Worm (Caenorhabditis elegans) whole organism, L1 larva: Measurements from ENCODE around the gene K02D10.8.

Experiments used
- C16A3.4 ChIP-seq: fragments of 150-350 bp; optimal IDR thresholded peaks from 2 replicates; lab custom pipeline; 2014; ENCODE audit warnings: missing biosample characterization, missing genetic modification characterization
- C34B4.2 ChIP-seq: sonication (generic microtip); optimal IDR thresholded peaks from 2 replicates; lab custom pipeline; 2017; ENCODE audit warnings: mild to moderate bottlenecking, missing genetic modification characterization, missing compliant biosample characterization
- F16B12.6 ChIP-seq: fragments of 150-350 bp; optimal IDR thresholded peaks from 2 replicates; lab custom pipeline; 2014; ENCODE audit warnings: missing biosample characterization, missing genetic modification characterization
- aha-1 ChIP-seq: fragments of 150-350 bp; optimal IDR thresholded peaks from 2 replicates; lab custom pipeline; 2014; ENCODE audit warnings: missing biosample characterization, missing genetic modification characterization
- aly-2 ChIP-seq: fragments of 150-350 bp; optimal IDR thresholded peaks from 2 replicates; lab custom pipeline; 2014; ENCODE audit warnings: missing biosample characterization, missing genetic modification characterization
- blmp-1 ChIP-seq: fragments of 150-350 bp; optimal IDR thresholded peaks from 2 replicates; lab custom pipeline; 2014; ENCODE audit warnings: missing biosample characterization, missing genetic modification characterization
- ceh-8 ChIP-seq: fragments of 200-800 bp; sonication (Bioruptor generic); optimal IDR thresholded peaks from 2 replicates; lab custom pipeline; 2018; ENCODE audit warnings: mild to moderate bottlenecking, missing genetic modification characterization, moderate library complexity, missing compliant biosample characterization
- ceh-82 ChIP-seq, 3 experiments: fragments of 150-350 bp in 1 of 3; sonication (generic microtip) in 2 of 3; optimal IDR thresholded peaks; 2 replicates each; lab custom pipeline; 2014 to 2017; ENCODE audit warnings: missing biosample characterization in 3 of 3, missing genetic modification characterization in 3 of 3
- ceh-88 ChIP-seq: fragments of 200-800 bp; sonication (Bioruptor generic); IDR thresholded peaks from 2 replicates; pipeline ENCODE4 v1.3.6; 2022; ENCODE audit warnings: missing genetic modification characterization, missing compliant biosample characterization
- ceh-90 ChIP-seq: sonication (generic microtip); optimal IDR thresholded peaks from 2 replicates; lab custom pipeline; 2016; ENCODE audit warnings: missing genetic modification characterization, missing compliant biosample characterization
- dpl-1 ChIP-seq, 3 experiments: fragments of 150-350 bp in 2 of 3; sonication (generic microtip) in 1 of 3; optimal IDR thresholded peaks; 2 replicates each; lab custom pipeline; 2014 to 2017; ENCODE audit warnings: missing biosample characterization in 3 of 3, missing genetic modification characterization in 3 of 3, missing genetic modification reagents in 3 of 3
- dsc-1 ChIP-seq: sonication (generic microtip); optimal IDR thresholded peaks from 2 replicates; lab custom pipeline; 2016; ENCODE audit warnings: mild to moderate bottlenecking, missing genetic modification characterization, missing compliant biosample characterization
- efl-1 ChIP-seq, 4 experiments: fragments of 150-350 bp; optimal IDR thresholded peaks in 3 of 4; peaks in 1 of 4; 1 replicate in 1 of 4; 2 replicates in 3 of 4; lab custom pipeline; 2014; ENCODE audit warnings: missing biosample characterization in 2 of 4, missing genetic modification characterization in 2 of 4, missing genetic modification reagents in 2 of 4
- efl-3 ChIP-seq: fragments of 200-800 bp; sonication (Bioruptor generic); optimal IDR thresholded peaks from 2 replicates; lab custom pipeline; 2018; ENCODE audit warnings: mild to moderate bottlenecking, missing genetic modification characterization, missing compliant biosample characterization
- elt-3 ChIP-seq, 6 experiments: fragments of 150-350 bp in 1 of 6; sonication (generic microtip); optimal IDR thresholded peaks; 2 replicates each; lab custom pipeline; 2017 to 2018; ENCODE audit warnings: missing biosample characterization in 6 of 6, missing genetic modification characterization in 6 of 6, inconsistent platforms in 1 of 6
- ets-5 ChIP-seq: fragments of 200-800 bp; sonication (Bioruptor generic); IDR thresholded peaks from 2 replicates; pipeline ENCODE4 v1.3.6; 2022; ENCODE audit warnings: missing genetic modification characterization, missing compliant biosample characterization
- fkh-10 ChIP-seq: sonication (generic microtip); optimal IDR thresholded peaks from 2 replicates; lab custom pipeline; 2017; ENCODE audit warnings: missing biosample characterization, missing genetic modification reagents, missing genetic modification characterization
- hlh-4 ChIP-seq: sonication (generic microtip); optimal IDR thresholded peaks from 2 replicates; lab custom pipeline; 2016; ENCODE audit warnings: mild to moderate bottlenecking, missing genetic modification characterization, missing compliant biosample characterization
- hpl-2 ChIP-seq: fragments of 150-350 bp; optimal IDR thresholded peaks from 2 replicates; lab custom pipeline; 2014; ENCODE audit warnings: missing biosample characterization, missing genetic modification reagents, missing genetic modification characterization
- isw-1 ChIP-seq: fragments of 200-800 bp; sonication (Bioruptor generic); IDR thresholded peaks from 2 replicates; pipeline ENCODE4 v1.3.6; 2022; ENCODE audit warnings: missing genetic modification characterization, missing compliant biosample characterization
- jun-1 ChIP-seq: fragments of 150-350 bp; optimal IDR thresholded peaks from 2 replicates; lab custom pipeline; 2014; ENCODE audit warnings: missing biosample characterization, missing genetic modification reagents, missing genetic modification characterization
- lin-35 ChIP-seq, 2 experiments: fragments of 150-350 bp; optimal IDR thresholded peaks; 2 replicates each; lab custom pipeline; 2014; ENCODE audit warnings: missing biosample characterization in 2 of 2, missing genetic modification characterization in 2 of 2, missing genetic modification reagents in 2 of 2
- lir-3 ChIP-seq: sonication (generic microtip); optimal IDR thresholded peaks from 2 replicates; lab custom pipeline; 2016; ENCODE audit warnings: mild to moderate bottlenecking, missing genetic modification characterization, moderate library complexity, missing compliant biosample characterization; ENCODE audit not compliant: poor library complexity
- mab-9 ChIP-seq: fragments of 200-800 bp; sonication (Bioruptor generic); IDR thresholded peaks from 2 replicates; pipeline ENCODE4 v1.3.6; 2022; ENCODE audit warnings: missing genetic modification reagents, missing genetic modification characterization, missing compliant biosample characterization
- mep-1 ChIP-seq: fragments of 150-350 bp; optimal IDR thresholded peaks from 2 replicates; lab custom pipeline; 2014; ENCODE audit warnings: missing biosample characterization, missing genetic modification characterization
- nhr-20 ChIP-seq: sonication (generic microtip); optimal IDR thresholded peaks from 2 replicates; lab custom pipeline; 2016; ENCODE audit warnings: mild to moderate bottlenecking, missing genetic modification characterization, missing compliant biosample characterization
- nhr-47 ChIP-seq: sonication (generic microtip); optimal IDR thresholded peaks from 2 replicates; lab custom pipeline; 2016; ENCODE audit warnings: mild to moderate bottlenecking, missing genetic modification characterization, moderate library complexity, missing compliant biosample characterization
- nhr-71 ChIP-seq: sonication (generic microtip); optimal IDR thresholded peaks from 2 replicates; lab custom pipeline; 2016; ENCODE audit warnings: mild to moderate bottlenecking, missing genetic modification characterization, moderate library complexity, missing compliant biosample characterization
- nhr-77 ChIP-seq: fragments of 150-350 bp; optimal IDR thresholded peaks from 2 replicates; lab custom pipeline; 2014; ENCODE audit warnings: missing biosample characterization, missing genetic modification characterization
- pqm-1 ChIP-seq: sonication (generic microtip); optimal IDR thresholded peaks from 3 replicates; lab custom pipeline; 2017; ENCODE audit warnings: missing biosample characterization, missing genetic modification characterization
- skn-1 ChIP-seq: fragments of 150-350 bp; optimal IDR thresholded peaks from 2 replicates; lab custom pipeline; 2014; ENCODE audit warnings: missing biosample characterization, missing genetic modification characterization
- snu-23 ChIP-seq: sonication (generic microtip); optimal IDR thresholded peaks from 2 replicates; lab custom pipeline; 2016; ENCODE audit warnings: missing genetic modification characterization, missing compliant biosample characterization
- swsn-7 ChIP-seq: sonication (generic microtip); optimal IDR thresholded peaks from 2 replicates; lab custom pipeline; 2016; ENCODE audit warnings: missing genetic modification characterization, missing compliant biosample characterization
- unc-30 ChIP-seq: sonication (generic microtip); optimal IDR thresholded peaks from 2 replicates; lab custom pipeline; 2017; ENCODE audit warnings: missing biosample characterization, missing genetic modification characterization
- vab-15 ChIP-seq: sonication (generic microtip); optimal IDR thresholded peaks from 2 replicates; lab custom pipeline; 2017; ENCODE audit warnings: missing genotype, mild to moderate bottlenecking, missing genetic modification characterization, missing compliant biosample characterization
- ztf-4 ChIP-seq: fragments of 150-350 bp; optimal IDR thresholded peaks from 2 replicates; lab custom pipeline; 2014; ENCODE audit warnings: missing biosample characterization, missing genetic modification characterization

The K02D10.8 gene

ce11 chrIII:8827128-8827527 lies 41.0 kb downstream of the K02D10.8 start, which contains the start of gene F54F2.9:
Gene F54F2.9, minus strand, starts transcription at chrIII:8827228.
- no peak for TF ChIP-seq unc-30 (tag; lab: Kevin White, UChicago)
- TF ChIP-seq hlh-4, result no peak
- TF ChIP-seq efl-3 (GFP tag; lab: Kevin White, UChicago), result no peak
- TF ChIP-seq nhr-47 (tag; lab: Kevin White, UChicago), result no peak
- no peak for TF ChIP-seq swsn-7 (tag; lab: Kevin White, UChicago)
- TF ChIP-seq ztf-4 (tag; lab: Kevin White, UChicago), result no peak
- no peak for TF ChIP-seq elt-3 (tag; optimal IDR thresholded peaks at IDR 0.05; lab: Kevin White, UChicago)
- no peak for TF ChIP-seq F16B12.6 (tag; lab: Kevin White, UChicago)
- TF ChIP-seq ets-5 (GFP tag; lab: Robert Waterston, UW), result no peak
- TF ChIP-seq jun-1 (tag; lab: Kevin White, UChicago), result no peak
- no peak for TF ChIP-seq nhr-20 (tag; lab: Kevin White, UChicago)

DNA sequence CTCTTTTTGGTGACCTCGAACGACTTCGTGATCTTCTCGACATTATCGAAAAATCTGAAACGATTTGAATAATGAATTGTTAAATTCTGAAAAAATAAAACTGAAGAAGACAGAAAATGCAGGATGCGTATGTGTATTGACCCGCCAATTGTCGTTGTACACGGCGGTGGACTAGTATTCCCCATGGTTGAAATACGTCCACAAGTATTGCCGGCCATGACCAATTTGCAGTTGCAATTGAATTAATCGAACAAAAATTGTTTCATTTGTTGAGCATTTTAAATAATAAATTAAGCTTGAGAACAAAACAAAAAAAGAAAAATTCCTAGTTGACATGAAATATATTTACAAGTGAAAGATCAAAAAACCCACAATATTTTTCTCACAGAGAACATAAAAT lies 43.1 kb downstream of the K02D10.8 start, which contains the start of gene F44E2.3:
TSS of gene F44E2.3 (minus strand) at position 61 of the 400 bp plus-strand sequence.
- TF ChIP-seq pqm-1 (tag; lab: Kevin White, UChicago), result no peak
- peak in 2 of 3 experiments; percentile 18 to 42 for TF ChIP-seq dpl-1 (GFP tag; optimal IDR thresholded peaks at IDR 0.05; lab: Kevin White, UChicago)
- no peak for TF ChIP-seq nhr-47 (tag; lab: Kevin White, UChicago)
- TF ChIP-seq ceh-8 (GFP tag; lab: Kevin White, UChicago), result no peak
- no peak for TF ChIP-seq nhr-71 (tag; lab: Kevin White, UChicago)
- TF ChIP-seq C34B4.2 (tag; lab: Kevin White, UChicago), result no peak
- no peak for TF ChIP-seq isw-1
- TF ChIP-seq blmp-1 (tag; lab: Kevin White, UChicago), result peak; percentile 28
- TF ChIP-seq lin-35 (GFP tag; optimal IDR thresholded peaks at IDR 0.05; lab: Kevin White, UChicago), result peak; percentile 22 to 38
- TF ChIP-seq snu-23 (GFP tag; lab: Kevin White, UChicago), result no peak
- no peak for TF ChIP-seq fkh-10 (GFP tag; lab: Kevin White, UChicago)
- TF ChIP-seq mep-1, result peak; percentile 19
- no peak for TF ChIP-seq ceh-82 (tag; optimal IDR thresholded peaks at IDR 0.05; lab: Kevin White, UChicago)
- TF ChIP-seq efl-1 (optimal IDR thresholded peaks at IDR 0.05; lab: Kevin White, UChicago), result peak; percentile 28
- peak in 1 of 2 experiments; percentile 28 for TF ChIP-seq efl-1 (GFP tag; optimal IDR thresholded peaks at IDR 0.05 in 1 of 2; lab: Kevin White, UChicago)
- TF ChIP-seq lir-3 (tag; lab: Kevin White, UChicago), result peak; percentile 10
- TF ChIP-seq, all 84 proteins: peak for 6

ce11 chrIII:8831059-8831750 lies 45.0 kb downstream of the K02D10.8 start, which contains the start of gene F44E2.10:
Gene F44E2.10, minus strand, starts transcription at chrIII:8831109.
- TF ChIP-seq ceh-88 (GFP tag; lab: Robert Waterston, UW) (no peak), C34B4.2 (tag; lab: Kevin White, UChicago) (no peak), mep-1 (no peak), ceh-90 (tag; lab: Kevin White, UChicago) (no peak), blmp-1 (tag; lab: Kevin White, UChicago) (no peak), C16A3.4 (tag; lab: Kevin White, UChicago) (no peak), vab-15 (no peak), ceh-82 (tag; optimal IDR thresholded peaks at IDR 0.05; lab: Kevin White, UChicago) (no peak), aly-2 (tag; lab: Kevin White, UChicago) (no peak), dsc-1 (tag; lab: Kevin White, UChicago) (no peak), skn-1 (tag; lab: Kevin White, UChicago) (no peak), fkh-10 (GFP tag; lab: Kevin White, UChicago) (no peak), mab-9 (GFP tag; lab: Robert Waterston, UW) (no peak), ceh-8 (GFP tag; lab: Kevin White, UChicago) (no peak), aha-1 (tag; lab: Kevin White, UChicago) (no peak), nhr-77 (tag; lab: Kevin White, UChicago) (no peak), hpl-2 (GFP tag; lab: Kevin White, UChicago) (no peak)
